Worm (Caenorhabditis elegans) whole organism, late embryonic: ENCODE measurements around the gene R03H10.6.
"Not testable (repeated sequence)": the region's sequence is repeated elsewhere in the genome, so short reads cannot be mapped to it uniquely, and the experiment has no call there.

Experiments
- C08G9.2 ChIP-seq: sonication (generic microtip); optimal IDR thresholded peaks from 2 replicates; lab custom pipeline; 2016; ENCODE audit warnings: mild to moderate bottlenecking, missing genetic modification characterization, moderate library complexity, missing compliant biosample characterization
- C38D4.7 ChIP-seq: fragments of 200-800 bp; sonication (Bioruptor generic); optimal IDR thresholded peaks from 2 replicates; lab custom pipeline; 2018; ENCODE audit warnings: mild to moderate bottlenecking, missing genetic modification characterization, moderate library complexity, missing compliant biosample characterization
- K02D7.2 ChIP-seq: sonication (generic microtip); optimal IDR thresholded peaks from 2 replicates; lab custom pipeline; 2017; ENCODE audit warnings: mild to moderate bottlenecking, missing genetic modification characterization, missing compliant biosample characterization
- Y22D7AL.16 ChIP-seq: sonication (generic microtip); optimal IDR thresholded peaks from 2 replicates; lab custom pipeline; 2016; ENCODE audit warnings: missing genetic modification characterization, missing compliant biosample characterization
- ahr-1 ChIP-seq: sonication (generic microtip); optimal IDR thresholded peaks from 2 replicates; lab custom pipeline; 2016; ENCODE audit warnings: missing genetic modification characterization, missing compliant biosample characterization
- ama-1 ChIP-seq: fragments of 150-350 bp; optimal IDR thresholded peaks from 2 replicates; lab custom pipeline; 2014
- ceh-14 ChIP-seq: sonication (generic microtip); optimal IDR thresholded peaks from 2 replicates; lab custom pipeline; 2016; ENCODE audit warnings: missing genotype, missing genetic modification characterization, missing compliant biosample characterization
- ceh-2 ChIP-seq: sonication (generic microtip); optimal IDR thresholded peaks from 2 replicates; lab custom pipeline; 2016; ENCODE audit warnings: missing genotype, missing genetic modification characterization, missing compliant biosample characterization
- ceh-31 ChIP-seq: sonication (generic microtip); optimal IDR thresholded peaks from 2 replicates; lab custom pipeline; 2016; ENCODE audit warnings: missing genetic modification characterization, missing compliant biosample characterization
- ceh-34 ChIP-seq: sonication (generic microtip); optimal IDR thresholded peaks from 2 replicates; lab custom pipeline; 2016; ENCODE audit warnings: mild to moderate bottlenecking, missing genetic modification characterization, missing compliant biosample characterization
- ceh-9 ChIP-seq: sonication (generic microtip); optimal IDR thresholded peaks from 2 replicates; lab custom pipeline; 2016; ENCODE audit warnings: mild to moderate bottlenecking, missing genetic modification characterization, inconsistent platforms, missing compliant biosample characterization
- dve-1 ChIP-seq: sonication (generic microtip); optimal IDR thresholded peaks from 2 replicates; lab custom pipeline; 2017; ENCODE audit warnings: antibody characterized with exemption, mild to moderate bottlenecking, missing genetic modification characterization, missing compliant biosample characterization
- elt-4 ChIP-seq: sonication (generic microtip); optimal IDR thresholded peaks from 2 replicates; lab custom pipeline; 2016; ENCODE audit warnings: missing genetic modification characterization, missing compliant biosample characterization
- ets-4 ChIP-seq: sonication (generic microtip); optimal IDR thresholded peaks from 2 replicates; lab custom pipeline; 2016; ENCODE audit warnings: missing genetic modification characterization, missing compliant biosample characterization
- hlh-13 ChIP-seq: fragments of 200-800 bp; sonication (Bioruptor generic); optimal IDR thresholded peaks from 2 replicates; lab custom pipeline; 2018; ENCODE audit warnings: mild to moderate bottlenecking, missing genetic modification characterization, missing compliant biosample characterization
- hlh-8 ChIP-seq: sonication (generic microtip); optimal IDR thresholded peaks from 2 replicates; lab custom pipeline; 2016; ENCODE audit warnings: missing genotype, missing genetic modification characterization, missing compliant biosample characterization
- lim-6 ChIP-seq: sonication (generic microtip); optimal IDR thresholded peaks from 2 replicates; lab custom pipeline; 2016; ENCODE audit warnings: missing genetic modification characterization, missing compliant biosample characterization
- madf-2 ChIP-seq: sonication (generic microtip); optimal IDR thresholded peaks from 2 replicates; lab custom pipeline; 2017; ENCODE audit warnings: missing genetic modification characterization, missing compliant biosample characterization
- mec-3 ChIP-seq: sonication (generic microtip); optimal IDR thresholded peaks from 2 replicates; lab custom pipeline; 2016; ENCODE audit warnings: borderline replicate concordance, missing genetic modification characterization, missing compliant biosample characterization
- nfya-1 ChIP-seq: sonication (generic microtip); optimal IDR thresholded peaks from 2 replicates; lab custom pipeline; 2017; ENCODE audit warnings: missing genetic modification characterization, mild to moderate bottlenecking, missing compliant biosample characterization, antibody characterized with exemption, moderate library complexity
- nhr-11 ChIP-seq: fragments of 150-350 bp; optimal IDR thresholded peaks from 2 replicates; lab custom pipeline; 2014; ENCODE audit warnings: missing biosample characterization, missing genetic modification characterization
- pag-3 ChIP-seq: sonication (generic microtip); optimal IDR thresholded peaks from 2 replicates; lab custom pipeline; 2016; ENCODE audit warnings: missing compliant biosample characterization, missing genetic modification characterization, borderline replicate concordance
- pat-9 ChIP-seq: fragments of 200-800 bp; sonication (Bioruptor generic); optimal IDR thresholded peaks from 2 replicates; lab custom pipeline; 2018; ENCODE audit warnings: mild to moderate bottlenecking, missing genetic modification characterization, moderate library complexity, missing compliant biosample characterization
- pha-2 ChIP-seq: sonication (generic microtip); optimal IDR thresholded peaks from 2 replicates; lab custom pipeline; 2017; ENCODE audit warnings: mild to moderate bottlenecking, missing genetic modification characterization, missing compliant biosample characterization
- ref-2 ChIP-seq: sonication (generic microtip); optimal IDR thresholded peaks from 2 replicates; lab custom pipeline; 2016; ENCODE audit warnings: missing genetic modification characterization, missing compliant biosample characterization
- rnt-1 ChIP-seq: sonication (generic microtip); optimal IDR thresholded peaks from 2 replicates; lab custom pipeline; 2016; ENCODE audit warnings: missing genetic modification characterization, missing compliant biosample characterization
- syd-9 ChIP-seq: sonication (generic microtip); optimal IDR thresholded peaks from 2 replicates; lab custom pipeline; 2016; ENCODE audit warnings: mild to moderate bottlenecking, missing genetic modification characterization, moderate library complexity, missing compliant biosample characterization
- ttx-3 ChIP-seq: sonication (generic microtip); optimal IDR thresholded peaks from 2 replicates; lab custom pipeline; 2016; ENCODE audit warnings: missing genetic modification reagents, missing genetic modification characterization, missing compliant biosample characterization
- unc-3 ChIP-seq, 2 experiments: fragments of 200-800 bp in 1 of 2; sonication (Bioruptor generic) in 1 of 2; sonication (generic microtip) in 1 of 2; conservative IDR thresholded peaks in 1 of 2; optimal IDR thresholded peaks in 1 of 2; 2 replicates each; pipeline versions ENCODE4 v1.3.6 to Lab custom; 2016 to 2022; ENCODE audit warnings: missing compliant biosample characterization in 2 of 2, missing genetic modification characterization in 2 of 2, missing genetic modification reagents in 1 of 2
- unc-55 ChIP-seq: sonication (generic microtip); optimal IDR thresholded peaks from 2 replicates; lab custom pipeline; 2017; ENCODE audit warnings: missing biosample characterization, missing genetic modification reagents, missing genetic modification characterization

The R03H10.6 gene

ce11 chrII:4155112-4155823 lies 18.0 kb downstream of the R03H10.6 start, which contains the start of gene R03H10.2:
R03H10.2 (plus strand) TSS chrII:4155773.
- TF ChIP-seq hlh-8 (tag; lab: Kevin White, UChicago) (no peak), dve-1 (peak; percentile 32)

ce11 chrII:4152864-4153263 lies 20.4 kb downstream of the R03H10.6 start:
- no peak for TF ChIP-seq elt-4 (tag; lab: Kevin White, UChicago)
- TF ChIP-seq lim-6 = no peak
- no peak for TF ChIP-seq syd-9 (tag; lab: Kevin White, UChicago)

DNA sequence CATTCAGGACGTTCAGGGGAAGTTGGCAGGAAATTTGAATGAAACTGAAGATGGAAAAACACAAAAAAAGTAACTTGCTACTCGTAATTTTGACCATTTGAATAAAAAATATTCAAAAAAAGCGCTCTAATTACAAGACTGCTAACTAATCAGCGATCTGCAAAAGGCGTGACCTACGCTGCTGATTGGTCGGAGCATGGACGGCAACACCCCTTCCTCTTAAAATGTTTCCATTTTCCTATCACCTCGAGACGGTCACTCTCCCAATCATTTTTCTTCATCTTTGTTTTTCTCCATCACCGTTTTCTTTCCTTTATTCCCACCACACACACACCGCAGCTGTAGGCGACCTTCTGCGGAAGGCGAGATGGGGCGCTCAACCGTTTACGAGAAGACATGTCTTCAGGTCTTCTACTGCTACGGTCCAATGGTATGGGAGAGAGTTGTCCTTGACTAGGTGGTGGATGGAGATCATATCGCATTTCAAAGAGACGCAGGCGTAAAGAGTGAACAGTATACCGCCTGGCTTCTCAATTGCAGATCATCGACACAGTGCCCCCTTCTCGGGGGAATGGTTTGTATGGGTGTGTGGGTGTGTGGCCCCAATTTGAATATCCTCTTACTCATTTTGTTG lies 21.7 kb downstream of the R03H10.6 start:
- peak; percentile 16 for TF ChIP-seq ceh-31
- peak; percentile 14 for TF ChIP-seq ref-2 (tag; lab: Kevin White, UChicago)
- TF ChIP-seq ttx-3 = no peak
- peak; percentile 16 for TF ChIP-seq nfya-1 (tag; lab: Kevin White, UChicago)
- no peak for TF ChIP-seq ets-4 (tag; lab: Kevin White, UChicago)
- TF ChIP-seq mec-3 (tag; lab: Kevin White, UChicago) = peak; percentile 24

DNA sequence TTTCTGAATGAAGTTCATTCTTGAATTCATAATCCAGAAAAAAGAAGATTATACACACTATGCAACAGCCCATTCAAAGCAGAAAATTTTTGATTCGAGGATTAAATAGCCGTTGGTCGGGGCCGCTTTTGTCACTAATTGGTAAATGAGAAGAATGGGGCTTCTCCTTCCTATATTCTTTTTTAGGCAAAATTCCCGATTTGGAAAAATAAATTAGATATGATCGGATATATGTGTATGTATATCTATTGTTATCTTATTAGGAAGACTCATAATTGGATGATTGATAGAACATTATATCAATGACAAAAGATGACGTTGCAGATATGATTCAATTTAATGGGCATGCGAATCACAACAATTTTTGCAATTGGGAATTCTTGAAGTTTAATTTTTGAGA lies 23.1 kb downstream of the R03H10.6 start:
- TF ChIP-seq elt-4 (tag; lab: Kevin White, UChicago) = no peak
- no peak for TF ChIP-seq pha-2
- no peak for TF ChIP-seq rnt-1 (tag; lab: Kevin White, UChicago)
- TF ChIP-seq syd-9 (tag; lab: Kevin White, UChicago) = no peak
- TF ChIP-seq ceh-9 (tag; lab: Kevin White, UChicago) = no peak
- no peak for TF ChIP-seq ceh-14
- no peak for TF ChIP-seq pat-9 (tag; lab: Kevin White, UChicago)
- TF ChIP-seq K02D7.2 (tag; lab: Kevin White, UChicago) = no peak
- no peak for TF ChIP-seq pag-3 (tag; lab: Kevin White, UChicago)
- TF ChIP-seq nhr-11 = no peak
- no peak for TF ChIP-seq ceh-2 (tag; lab: Kevin White, UChicago)
- TF ChIP-seq unc-3 (GFP tag; conservative IDR thresholded peaks at IDR 0.05; lab: Robert Waterston, UW) = no peak
- TF ChIP-seq unc-3 (tag; optimal IDR thresholded peaks at IDR 0.05; lab: Kevin White, UChicago) = no peak
- no peak for TF ChIP-seq madf-2 (tag; lab: Kevin White, UChicago)
- TF ChIP-seq C38D4.7 = no peak
- TF ChIP-seq ahr-1 (tag; lab: Kevin White, UChicago) = no peak
- no peak for TF ChIP-seq Y22D7AL.16
- TF ChIP-seq ttx-3 = no peak

DNA sequence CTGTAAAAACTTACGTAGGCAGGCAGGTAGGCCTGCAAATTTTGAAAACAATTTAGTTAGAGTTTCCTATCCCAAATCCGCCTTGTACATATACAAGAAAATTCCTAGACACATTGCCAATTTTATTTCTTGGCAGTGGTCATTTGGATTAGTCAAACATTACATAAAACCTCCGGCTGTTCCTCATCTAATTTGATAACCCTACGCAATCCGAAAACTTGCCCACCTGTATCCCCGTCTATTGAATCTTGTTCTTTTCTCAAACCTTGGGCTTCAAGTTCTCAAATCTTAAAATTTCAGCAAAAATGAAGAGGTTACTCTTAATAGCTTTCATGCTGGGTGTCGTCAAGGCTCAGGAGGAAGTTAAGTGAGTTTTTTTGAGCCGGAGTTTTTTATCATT lies 27.3 kb downstream of the R03H10.6 start, which contains the start of gene F56D3.1:
Gene F56D3.1, plus strand, starts transcription at position 301 of the 400 bp plus-strand sequence.
- TF ChIP-seq hlh-13 (GFP tag; lab: Kevin White, UChicago) (no peak), ceh-31 (no peak), C08G9.2 (no peak), ceh-34 (tag; lab: Kevin White, UChicago) (no peak)
- TF ChIP-seq, all 69 proteins: peak for 0

ce11 chrII:4135259-4135658 lies 38.0 kb downstream of the R03H10.6 start, which contains the start of gene ast-1:
ast-1 (minus strand) TSS chrII:4135359.
- not testable (repeated sequence) for TF ChIP-seq pat-9 (tag; lab: Kevin White, UChicago); ama-1 (lab: Kevin White, UChicago); unc-55
